Worm (Caenorhabditis elegans) whole organism, L1 larva: ENCODE data around the gene folt-1.

Experiments
- ceh-8 ChIP-seq: fragments of 200-800 bp; sonication (Bioruptor generic); optimal IDR thresholded peaks from 2 replicates; lab custom pipeline; 2018; ENCODE audit warnings: mild to moderate bottlenecking, missing genetic modification characterization, moderate library complexity, missing compliant biosample characterization
- dsc-1 ChIP-seq: sonication (generic microtip); optimal IDR thresholded peaks from 2 replicates; lab custom pipeline; 2016; ENCODE audit warnings: mild to moderate bottlenecking, missing genetic modification characterization, missing compliant biosample characterization
- fos-1 ChIP-seq: fragments of 150-350 bp; optimal IDR thresholded peaks from 2 replicates; lab custom pipeline; 2014; ENCODE audit warnings: missing biosample characterization, missing genetic modification characterization
- jun-1 ChIP-seq: fragments of 150-350 bp; optimal IDR thresholded peaks from 2 replicates; lab custom pipeline; 2014; ENCODE audit warnings: missing biosample characterization, missing genetic modification reagents, missing genetic modification characterization
- lin-15B ChIP-seq: fragments of 150-350 bp; sonication (generic microtip); optimal IDR thresholded peaks from 3 replicates; lab custom pipeline; 2014; ENCODE audit warnings: missing biosample characterization, missing genetic modification characterization
- tbx-2 ChIP-seq: sonication (generic microtip); optimal IDR thresholded peaks from 2 replicates; lab custom pipeline; 2016; ENCODE audit warnings: missing genetic modification characterization, missing compliant biosample characterization
- ztf-11 ChIP-seq, 2 experiments: sonication (generic microtip); optimal IDR thresholded peaks; 2 replicates each; lab custom pipeline; 2016 to 2017; ENCODE audit warnings: missing genetic modification characterization in 2 of 2, missing biosample characterization in 1 of 2, missing compliant biosample characterization in 1 of 2

DNA sequence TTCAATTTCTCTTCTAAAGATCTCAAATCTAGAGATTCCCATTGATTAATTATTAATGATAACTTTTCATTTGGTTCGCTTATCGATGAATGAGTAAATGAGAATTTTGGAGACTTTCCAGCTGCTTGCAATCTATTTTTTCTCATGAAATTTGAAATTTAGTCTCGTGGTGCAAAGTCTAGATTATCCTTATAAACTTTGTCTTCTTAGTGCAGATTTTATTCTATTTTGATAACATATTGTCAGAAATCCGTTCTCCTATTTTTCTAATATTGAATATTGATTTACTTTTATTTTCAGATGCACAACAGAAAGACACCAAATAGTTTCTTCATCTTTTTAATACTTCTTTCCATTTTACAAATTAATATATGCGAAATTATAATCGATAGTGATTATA is 49.7 kb downstream of the folt-1 start, which contains the start of gene lgc-49:
- TF ChIP-seq ceh-8 (GFP tag; lab: Kevin White, UChicago) (no peak), ztf-11 (tag; optimal IDR thresholded peaks at IDR 0.05; lab: Kevin White, UChicago) (no peak), dsc-1 (tag; lab: Kevin White, UChicago) (no peak), fos-1 (tag; lab: Kevin White, UChicago) (no peak), tbx-2 (tag; lab: Kevin White, UChicago) (no peak), jun-1 (no peak), lin-15B (no peak)
